Fruit fly (Drosophila melanogaster): Measurements from ENCODE around the gene Epp.

DNA sequence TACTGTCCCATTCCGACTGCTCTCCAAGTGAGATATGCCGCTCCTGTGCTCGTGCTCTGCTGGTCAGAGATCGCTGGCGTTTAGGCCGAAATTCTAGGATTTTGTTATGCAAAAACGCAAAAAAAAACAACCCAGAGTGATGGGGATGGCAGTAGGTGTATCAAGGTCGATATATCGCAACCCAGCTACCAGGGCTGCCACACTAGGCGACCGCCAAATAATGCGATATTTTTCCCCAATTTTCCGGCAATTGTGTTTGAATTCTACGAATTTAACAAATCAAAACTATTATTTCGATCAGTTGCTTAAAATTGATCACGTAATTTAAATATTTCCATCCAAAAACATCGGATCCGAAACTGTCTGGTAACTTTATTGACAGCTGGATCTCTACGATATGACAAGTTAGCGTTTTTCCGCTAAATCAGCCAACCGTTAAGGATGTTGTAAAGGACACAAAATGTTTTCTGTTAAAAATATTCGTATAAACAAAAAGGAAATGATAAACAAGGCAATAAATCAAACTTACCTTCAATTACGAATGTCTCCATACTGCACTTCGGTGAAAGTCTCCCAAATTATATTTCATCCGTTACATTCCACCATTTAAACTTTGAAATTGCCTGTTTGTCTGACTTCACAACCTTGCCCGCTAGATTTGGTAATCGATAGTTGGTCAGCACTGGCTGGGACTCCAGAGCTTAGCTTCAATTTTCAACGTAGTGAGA is 45.0 kb upstream of the Epp start, which contains the start of gene spas:
- TF ChIP-seq pan (optimal IDR thresholded peaks at IDR 0.05): no peak
- TF ChIP-seq psq (optimal IDR thresholded peaks at IDR 0.05): no peak

All from whole organism.